Fruit fly (Drosophila melanogaster) whole organism, prepupa: Measurements from ENCODE around the gene Polr1B.

Experiments used
- Blimp-1 ChIP-seq: fragments of 200-800 bp; sonication (Bioruptor generic); optimal IDR thresholded peaks from 3 replicates; lab custom pipeline; 2017; ENCODE audit warnings: missing biosample characterization, missing genetic modification characterization, mild to moderate bottlenecking, moderate library complexity, missing genetic modification reagents
- CG10631 ChIP-seq: fragments of 200-800 bp; sonication (Bioruptor generic); optimal IDR thresholded peaks from 2 replicates; lab custom pipeline; 2016; ENCODE audit warnings: missing biosample characterization, missing genetic modification characterization
- CG11294 ChIP-seq: fragments of 200-800 bp; sonication (Bioruptor generic); IDR thresholded peaks from 2 replicates; pipeline ENCODE4 v1.3.6; 2022; ENCODE audit warnings: missing biosample characterization, missing genetic modification characterization
- CG11762 ChIP-seq: fragments of 200-800 bp; sonication (Bioruptor generic); optimal IDR thresholded peaks from 3 replicates; lab custom pipeline; 2016; ENCODE audit warnings: missing biosample characterization, missing genetic modification characterization; ENCODE audit not compliant: insufficient read depth
- CG11902 ChIP-seq: fragments of 200-800 bp; sonication (Bioruptor generic); optimal IDR thresholded peaks from 3 replicates; lab custom pipeline; 2016; ENCODE audit warnings: missing biosample characterization, missing genetic modification characterization
- CG15336 ChIP-seq: fragments of 200-800 bp; sonication (Bioruptor generic); IDR thresholded peaks from 2 replicates; pipeline ENCODE4 v1.3.6; 2022; ENCODE audit warnings: missing biosample characterization, missing genetic modification characterization
- CG1621 ChIP-seq: fragments of 200-800 bp; sonication (Bioruptor generic); optimal IDR thresholded peaks from 3 replicates; lab custom pipeline; 2018; ENCODE audit warnings: missing biosample characterization, mild to moderate bottlenecking, missing genetic modification characterization
- CG16779 ChIP-seq: fragments of 200-800 bp; sonication (Bioruptor generic); optimal IDR thresholded peaks from 3 replicates; lab custom pipeline; 2017; ENCODE audit warnings: missing biosample characterization, mild to moderate bottlenecking, missing genetic modification characterization
- CG3032 ChIP-seq: fragments of 200-800 bp; optimal IDR thresholded peaks from 2 replicates; lab custom pipeline; 2019; ENCODE audit warnings: missing biosample characterization, mild to moderate bottlenecking, missing genetic modification characterization, moderate library complexity
- CG31627 ChIP-seq: fragments of 200-800 bp; sonication (Bioruptor generic); optimal IDR thresholded peaks from 3 replicates; lab custom pipeline; 2016; ENCODE audit warnings: missing biosample characterization, missing genetic modification characterization
- CG32006 ChIP-seq: fragments of 200-800 bp; sonication (Bioruptor generic); optimal IDR thresholded peaks from 3 replicates; lab custom pipeline; 2017; ENCODE audit warnings: missing biosample characterization, mild to moderate bottlenecking, missing genetic modification characterization
- CG34406 ChIP-seq: fragments of 200-800 bp; sonication (Bioruptor generic); optimal IDR thresholded peaks from 3 replicates; lab custom pipeline; 2016; ENCODE audit warnings: missing biosample characterization, missing genetic modification characterization
- CG4318 ChIP-seq: fragments of 200-800 bp; sonication (Bioruptor generic); optimal IDR thresholded peaks from 3 replicates; lab custom pipeline; 2017; ENCODE audit warnings: missing biosample characterization, mild to moderate bottlenecking, missing genetic modification characterization
- CG6163 ChIP-seq: fragments of 200-800 bp; sonication (Bioruptor generic); IDR thresholded peaks from 3 replicates; pipeline ENCODE4 v1.3.6; 2022; ENCODE audit warnings: missing biosample characterization, missing genetic modification characterization
- CG6276 ChIP-seq: fragments of 200-800 bp; sonication (Bioruptor generic); optimal IDR thresholded peaks from 2 replicates; lab custom pipeline; 2017; ENCODE audit warnings: missing biosample characterization, mild to moderate bottlenecking, missing genetic modification characterization
- CG6792 ChIP-seq: fragments of 200-800 bp; sonication (Bioruptor generic); optimal IDR thresholded peaks from 3 replicates; lab custom pipeline; 2016; ENCODE audit warnings: missing biosample characterization, missing genetic modification characterization
- CG6808 ChIP-seq: fragments of 200-800 bp; sonication (Bioruptor generic); optimal IDR thresholded peaks from 3 replicates; lab custom pipeline; 2017; ENCODE audit warnings: missing biosample characterization, missing genetic modification characterization, mild to moderate bottlenecking, moderate library complexity, missing genetic modification reagents
- CG6854 ChIP-seq: fragments of 200-800 bp; sonication (Bioruptor generic); optimal IDR thresholded peaks from 2 replicates; lab custom pipeline; 2017; ENCODE audit warnings: missing biosample characterization, mild to moderate bottlenecking, missing genetic modification characterization
- CG8119 ChIP-seq: fragments of 200-800 bp; sonication (Bioruptor generic); IDR thresholded peaks from 3 replicates; pipeline ENCODE4 v1.3.6; 2022; ENCODE audit warnings: missing biosample characterization, missing genetic modification characterization
- CG8319 ChIP-seq: fragments of 200-800 bp; sonication (Bioruptor generic); optimal IDR thresholded peaks from 3 replicates; lab custom pipeline; 2016; ENCODE audit warnings: missing biosample characterization, missing genetic modification characterization
- CG8632 ChIP-seq: fragments of 200-800 bp; sonication (Bioruptor generic); optimal IDR thresholded peaks from 3 replicates; lab custom pipeline; 2016; ENCODE audit warnings: missing biosample characterization, missing genetic modification characterization
- CG9139 ChIP-seq: fragments of 200-800 bp; sonication (Bioruptor generic); optimal IDR thresholded peaks from 3 replicates; lab custom pipeline; 2017; ENCODE audit warnings: missing biosample characterization, mild to moderate bottlenecking, missing genetic modification characterization
- Eip75B ChIP-seq: fragments of 200-800 bp; sonication (Bioruptor generic); optimal IDR thresholded peaks from 3 replicates; lab custom pipeline; 2016; ENCODE audit warnings: missing biosample characterization, missing genetic modification characterization
- Eip78C ChIP-seq: fragments of 200-800 bp; sonication (Bioruptor generic); peaks from one replicate; lab custom pipeline; 2016; ENCODE audit warnings: missing biosample characterization, missing genetic modification characterization
- Ets21C ChIP-seq: fragments of 200-800 bp; sonication (Bioruptor generic); optimal IDR thresholded peaks from 3 replicates; lab custom pipeline; 2016; ENCODE audit warnings: missing biosample characterization, missing genetic modification characterization
- Hr39 ChIP-seq: fragments of 200-800 bp; sonication (Bioruptor generic); optimal IDR thresholded peaks from 2 replicates; lab custom pipeline; 2016; ENCODE audit warnings: missing biosample characterization, missing genetic modification characterization
- Hr4 ChIP-seq: fragments of 200-800 bp; sonication (Bioruptor generic); optimal IDR thresholded peaks from 3 replicates; lab custom pipeline; 2016; ENCODE audit warnings: missing biosample characterization, missing genetic modification characterization
- Met ChIP-seq: fragments of 200-800 bp; sonication (Bioruptor generic); optimal IDR thresholded peaks from 3 replicates; lab custom pipeline; 2016; ENCODE audit warnings: missing biosample characterization, missing genetic modification characterization
- OdsH ChIP-seq: fragments of 200-800 bp; sonication (Bioruptor generic); optimal IDR thresholded peaks from 3 replicates; lab custom pipeline; 2016; ENCODE audit warnings: missing biosample characterization, missing genetic modification characterization
- Smox ChIP-seq: fragments of 200-800 bp; sonication (Bioruptor generic); optimal IDR thresholded peaks from 3 replicates; lab custom pipeline; 2016; ENCODE audit warnings: missing biosample characterization, missing genetic modification characterization
- Sox102F ChIP-seq: fragments of 200-800 bp; sonication (Bioruptor generic); optimal IDR thresholded peaks from 2 replicates; lab custom pipeline; 2016; ENCODE audit warnings: missing biosample characterization, mild to moderate bottlenecking, missing genetic modification characterization
- Sox15 ChIP-seq: fragments of 200-800 bp; sonication (Bioruptor generic); optimal IDR thresholded peaks from 3 replicates; lab custom pipeline; 2016; ENCODE audit warnings: missing biosample characterization, missing genetic modification characterization
- achi ChIP-seq: fragments of 200-800 bp; sonication (Bioruptor generic); optimal IDR thresholded peaks from 3 replicates; lab custom pipeline; 2016; ENCODE audit warnings: missing biosample characterization, missing genetic modification characterization
- acj6 ChIP-seq: fragments of 200-800 bp; sonication (Bioruptor generic); optimal IDR thresholded peaks from 3 replicates; lab custom pipeline; 2016; ENCODE audit warnings: missing biosample characterization, missing genetic modification characterization
- cyc ChIP-seq: fragments of 200-800 bp; sonication (Bioruptor generic); optimal IDR thresholded peaks from 3 replicates; lab custom pipeline; 2016; ENCODE audit warnings: missing biosample characterization, missing genetic modification characterization
- dsx ChIP-seq: fragments of 200-800 bp; optimal IDR thresholded peaks from 3 replicates; lab custom pipeline; 2019; ENCODE audit warnings: missing biosample characterization, mild to moderate bottlenecking, missing genetic modification characterization, moderate library complexity; ENCODE audit not compliant: poor library complexity, severe bottlenecking
- eg ChIP-seq: fragments of 200-800 bp; sonication (Bioruptor generic); IDR thresholded peaks from 3 replicates; pipeline ENCODE4 v1.3.6; 2022; ENCODE audit warnings: missing biosample characterization, missing genetic modification characterization
- esn ChIP-seq: fragments of 200-800 bp; sonication (Bioruptor generic); optimal IDR thresholded peaks from 2 replicates; lab custom pipeline; 2016; ENCODE audit warnings: missing biosample characterization, mild to moderate bottlenecking, missing genetic modification characterization, moderate library complexity
- fd59A ChIP-seq: fragments of 200-800 bp; sonication (Bioruptor generic); optimal IDR thresholded peaks from 2 replicates; lab custom pipeline; 2017; ENCODE audit warnings: missing biosample characterization, mild to moderate bottlenecking, missing genetic modification characterization, missing genetic modification reagents
- lz ChIP-seq: fragments of 200-800 bp; sonication (Bioruptor generic); optimal IDR thresholded peaks from 3 replicates; lab custom pipeline; 2016; ENCODE audit warnings: missing biosample characterization, missing genetic modification characterization
- net ChIP-seq: fragments of 200-800 bp; sonication (Bioruptor generic); optimal IDR thresholded peaks from 3 replicates; lab custom pipeline; 2016; ENCODE audit warnings: missing biosample characterization, missing genetic modification characterization
- pdm3 ChIP-seq: fragments of 200-800 bp; sonication (Bioruptor generic); optimal IDR thresholded peaks from 3 replicates; lab custom pipeline; 2016; ENCODE audit warnings: missing biosample characterization, missing genetic modification characterization
- salr ChIP-seq, 2 experiments: fragments of 200-800 bp; sonication (Bioruptor generic); optimal IDR thresholded peaks; 3 replicates each; lab custom pipeline; 2016 to 2018; ENCODE audit warnings: missing biosample characterization in 2 of 2, missing genetic modification characterization in 2 of 2, mild to moderate bottlenecking in 1 of 2
- ss ChIP-seq, 2 experiments: fragments of 200-800 bp; sonication (Bioruptor generic); optimal IDR thresholded peaks; 2 replicates in 1 of 2; 3 replicates in 1 of 2; lab custom pipeline; 2017 to 2018; ENCODE audit warnings: mild to moderate bottlenecking in 2 of 2, missing biosample characterization in 2 of 2, missing genetic modification characterization in 2 of 2, moderate library complexity in 1 of 2
- topi ChIP-seq: fragments of 200-800 bp; sonication (Bioruptor generic); optimal IDR thresholded peaks from 3 replicates; lab custom pipeline; 2016; ENCODE audit warnings: missing biosample characterization, missing genetic modification characterization
- vri ChIP-seq: fragments of 200-800 bp; sonication (Bioruptor generic); optimal IDR thresholded peaks from 3 replicates; lab custom pipeline; 2016; ENCODE audit warnings: missing biosample characterization, mild to moderate bottlenecking, missing genetic modification characterization

Gene Polr1B

DNA sequence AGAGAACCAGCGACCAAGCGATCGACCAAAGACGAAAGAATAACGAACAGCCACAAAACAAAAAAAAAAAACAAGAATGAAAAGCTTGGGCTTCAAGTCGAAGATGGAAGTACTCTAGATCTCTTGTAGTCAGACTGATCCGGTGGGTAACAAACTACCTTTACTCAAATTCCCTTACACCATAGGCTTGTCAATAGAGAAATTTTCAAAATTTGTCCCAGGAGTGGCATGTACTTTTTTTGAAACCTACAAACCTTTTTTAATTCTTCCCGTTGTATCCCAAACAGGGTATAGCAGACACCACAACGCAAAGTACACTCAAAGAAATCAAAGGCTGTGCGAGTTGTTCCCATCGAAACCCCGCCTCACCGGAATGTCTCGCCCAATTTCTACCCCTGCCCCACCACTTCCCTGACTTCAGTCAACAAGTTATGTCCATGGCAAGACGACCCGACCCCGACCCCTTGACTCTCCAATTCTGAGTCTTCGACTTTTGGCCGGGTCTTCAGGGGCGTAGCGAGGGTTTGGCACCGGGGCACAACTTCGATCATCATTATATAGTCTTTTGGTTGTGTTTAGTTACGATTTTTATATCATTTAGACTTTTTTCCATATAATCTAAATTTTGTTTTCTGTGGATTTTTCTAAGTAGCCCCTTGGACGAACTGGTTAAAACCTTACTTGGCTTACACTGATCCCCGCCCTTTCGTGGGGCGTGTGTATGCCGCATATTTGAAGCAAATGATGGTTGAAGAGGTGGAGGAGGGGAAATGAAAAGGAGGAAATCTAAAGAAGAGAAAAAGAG is 25.8 kb downstream of the Polr1B start (continued):
- TF ChIP-seq achi (GFP tag; lab: Kevin White, UChicago), result peak; percentile 86
- peak; percentile 60 for TF ChIP-seq Hr4 (GFP tag; lab: Kevin White, UChicago)
- peak; percentile 60 for TF ChIP-seq CG9139 (GFP tag; lab: Kevin White, UChicago)
- TF ChIP-seq CG11902 (GFP tag; lab: Kevin White, UChicago), result peak; percentile 97
- TF ChIP-seq CG6808 (GFP tag; lab: Kevin White, UChicago), result peak; percentile 77
- TF ChIP-seq CG32006 (GFP tag; lab: Kevin White, UChicago), result peak; percentile 76
- TF ChIP-seq Ets21C, result peak; percentile 93
- peak; percentile 96 for TF ChIP-seq Met (GFP tag; lab: Kevin White, UChicago)
- TF ChIP-seq CG6163 (GFP tag; lab: Robert Waterston, UW), result peak; percentile 89
- TF ChIP-seq CG8119 (GFP tag; lab: Robert Waterston, UW), result peak; percentile 71
- peak; percentile 79 for TF ChIP-seq CG6854
- peak; percentile 89 for TF ChIP-seq CG10631 (GFP tag; lab: Kevin White, UChicago)
- peak; percentile 77 for TF ChIP-seq CG1621
- peak; percentile 95 for TF ChIP-seq Hr39
- peak; percentile 83 for TF ChIP-seq CG3032 (tag; lab: Kevin White, UChicago)
- peak; percentile 95 for TF ChIP-seq CG31627 (GFP tag; lab: Kevin White, UChicago)
- peak; percentile 65 for TF ChIP-seq dsx (GFP tag; lab: Kevin White, UChicago)
- TF ChIP-seq Sox102F (GFP tag; lab: Kevin White, UChicago), result peak; percentile 96
- TF ChIP-seq CG6276 (GFP tag; lab: Kevin White, UChicago), result peak; percentile 42
- TF ChIP-seq CG11762 (GFP tag; lab: Kevin White, UChicago), result peak; percentile 51
- peak; percentile 93 for TF ChIP-seq Smox (GFP tag; lab: Kevin White, UChicago)
- TF ChIP-seq pdm3 (GFP tag; lab: Kevin White, UChicago), result peak; percentile 90
- TF ChIP-seq cyc (GFP tag; lab: Kevin White, UChicago), result peak; percentile 95
- TF ChIP-seq Eip78C (GFP tag; lab: Kevin White, UChicago), result peak; percentile 96
- peak; percentile 23 to 62 for TF ChIP-seq ss (GFP tag; optimal IDR thresholded peaks at IDR 0.05; lab: Kevin White, UChicago)
- peak; percentile 68 for TF ChIP-seq net
- TF ChIP-seq CG16779 (tag; lab: Kevin White, UChicago), result peak; percentile 9

DNA sequence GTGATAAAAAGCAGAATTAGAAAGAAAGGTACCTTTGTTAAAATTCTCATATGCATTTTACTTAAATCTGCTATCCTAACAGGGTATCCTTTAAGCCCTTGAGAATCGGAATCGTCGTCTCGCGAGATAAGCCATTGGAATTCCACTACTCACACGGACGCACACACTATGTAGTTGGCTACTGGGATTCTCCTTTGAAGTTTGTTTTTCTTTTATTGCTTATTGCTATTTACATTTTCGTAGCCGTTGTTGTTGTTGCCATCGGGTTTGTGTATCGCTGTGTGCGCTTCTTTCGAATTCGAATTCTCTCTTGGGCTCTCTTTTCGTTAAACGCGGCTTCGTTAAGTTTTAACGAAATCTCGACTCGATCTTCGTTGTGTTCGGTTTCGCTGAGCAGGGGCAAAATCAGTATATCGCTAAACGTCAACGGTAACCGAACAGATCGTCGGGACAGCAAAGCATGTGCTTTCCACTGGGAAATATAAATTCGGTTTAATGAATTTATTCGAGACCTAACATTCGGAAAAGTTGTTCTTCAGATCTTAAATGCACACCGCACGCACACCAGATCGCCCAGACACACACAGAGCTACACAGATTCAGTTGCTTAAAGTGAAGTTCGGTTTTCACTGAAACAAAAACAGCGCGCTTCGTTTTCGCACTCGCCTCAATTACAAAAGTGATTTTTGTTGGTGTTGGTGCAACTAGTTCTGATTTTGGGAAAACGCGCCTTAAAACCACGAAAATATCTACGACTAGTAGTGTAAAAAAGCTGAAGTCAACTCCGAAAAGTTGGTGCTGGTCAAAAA is 26.9 kb downstream of the Polr1B start, which contains the start of gene ex:
ex (plus strand) TSS at position 408 of the 809 bp plus-strand sequence.
- no peak for TF ChIP-seq Blimp-1 (GFP tag; lab: Kevin White, UChicago)
- peak; percentile 39 for TF ChIP-seq CG8632
- TF ChIP-seq esn (GFP tag; lab: Kevin White, UChicago), result peak; percentile 11
- no peak for TF ChIP-seq CG4318
- peak; percentile 17 for TF ChIP-seq pdm3 (GFP tag; lab: Kevin White, UChicago)
- peak; percentile 41 for TF ChIP-seq vri (GFP tag; lab: Kevin White, UChicago)
- TF ChIP-seq CG8319, result no peak
- TF ChIP-seq CG16779 (tag; lab: Kevin White, UChicago), result peak; percentile 40
- TF ChIP-seq OdsH (GFP tag; lab: Kevin White, UChicago), result peak; percentile 21
- TF ChIP-seq CG11294 (GFP tag; lab: Robert Waterston, UW), result no peak
- no peak for TF ChIP-seq Eip75B
- peak; percentile 71 to 75 for TF ChIP-seq ss (GFP tag; optimal IDR thresholded peaks at IDR 0.05; lab: Kevin White, UChicago)
- TF ChIP-seq CG34406 (GFP tag; lab: Kevin White, UChicago), result no peak
- peak; percentile 65 for TF ChIP-seq CG1621
- TF ChIP-seq cyc (GFP tag; lab: Kevin White, UChicago), result no peak
- peak; percentile 43 for TF ChIP-seq CG3032 (tag; lab: Kevin White, UChicago)
- no peak for TF ChIP-seq Sox15 (GFP tag; lab: Kevin White, UChicago)
- peak; percentile 72; the same call in 2 of the 3 replicates for TF ChIP-seq eg
- TF ChIP-seq fd59A, result peak; percentile 32
- TF ChIP-seq Met (GFP tag; lab: Kevin White, UChicago), result peak; percentile 40
- TF ChIP-seq acj6, result no peak
- no peak for TF ChIP-seq CG6792 (GFP tag; lab: Kevin White, UChicago)
- no peak for TF ChIP-seq topi (GFP tag; lab: Kevin White, UChicago)
- TF ChIP-seq lz (GFP tag; lab: Kevin White, UChicago), result no peak
- TF ChIP-seq salr (GFP tag; optimal IDR thresholded peaks at IDR 0.05; lab: Kevin White, UChicago), result no peak
- peak; percentile 71; the same call in 1 of the 2 replicates for TF ChIP-seq CG15336 (GFP tag; lab: Robert Waterston, UW)
